Worm (Caenorhabditis elegans): Measurements from ENCODE around the gene maoc-1.

The maoc-1 gene

DNA sequence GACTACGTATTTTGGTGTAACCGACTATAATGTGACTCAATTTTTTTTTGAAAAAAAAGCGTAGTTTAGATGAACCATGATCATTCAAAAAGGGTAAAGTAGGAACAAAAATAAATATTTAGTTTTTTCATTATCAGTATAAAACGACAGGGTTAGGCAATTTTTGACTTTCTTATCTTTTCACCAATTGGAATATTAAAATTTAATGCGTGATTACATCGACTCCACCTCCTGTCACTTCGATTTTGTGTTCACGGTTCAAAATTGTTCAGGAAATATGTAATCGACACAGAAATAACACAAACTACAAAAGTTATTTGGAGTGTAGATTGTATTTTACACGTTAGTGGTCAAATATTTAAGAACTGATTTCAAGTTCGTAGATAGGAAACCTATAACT, 29.3 kb upstream of the maoc-1 start:
- TF ChIP-seq sem-2 (GFP tag; optimal IDR thresholded peaks at IDR 0.05) (no peak), ham-2 (GFP tag; optimal IDR thresholded peaks at IDR 0.05) (no peak), blmp-1 (tag; optimal IDR thresholded peaks at IDR 0.05) (no peak), cnd-1 (tag; optimal IDR thresholded peaks at IDR 0.05) (no peak), zip-8 (tag; optimal IDR thresholded peaks at IDR 0.05) (no peak), nhr-237 (tag; optimal IDR thresholded peaks at IDR 0.05) (no peak), flh-1 (GFP tag; optimal IDR thresholded peaks at IDR 0.05) (no peak), drap-1 (GFP tag; optimal IDR thresholded peaks at IDR 0.05) (no peak), mab-5 (tag; optimal IDR thresholded peaks at IDR 0.05) (no peak), ceh-43 (GFP tag; optimal IDR thresholded peaks at IDR 0.05) (no peak), lin-13 (tag; optimal IDR thresholded peaks at IDR 0.05) (no peak), M03D4.4 (tag; optimal IDR thresholded peaks at IDR 0.05) (no peak), lin-32 (GFP tag; optimal IDR thresholded peaks at IDR 0.05) (no peak), elt-3 (tag; optimal IDR thresholded peaks at IDR 0.05) (no peak), bed-3 (GFP tag; optimal IDR thresholded peaks at IDR 0.05) (no peak), pha-4 (tag; optimal IDR thresholded peaks at IDR 0.05) (no peak), tbx-8 (GFP tag; optimal IDR thresholded peaks at IDR 0.05) (no peak), lsy-2 (tag; optimal IDR thresholded peaks at IDR 0.05) (no peak), hlh-1 (tag; optimal IDR thresholded peaks at IDR 0.05) (no peak)

DNA sequence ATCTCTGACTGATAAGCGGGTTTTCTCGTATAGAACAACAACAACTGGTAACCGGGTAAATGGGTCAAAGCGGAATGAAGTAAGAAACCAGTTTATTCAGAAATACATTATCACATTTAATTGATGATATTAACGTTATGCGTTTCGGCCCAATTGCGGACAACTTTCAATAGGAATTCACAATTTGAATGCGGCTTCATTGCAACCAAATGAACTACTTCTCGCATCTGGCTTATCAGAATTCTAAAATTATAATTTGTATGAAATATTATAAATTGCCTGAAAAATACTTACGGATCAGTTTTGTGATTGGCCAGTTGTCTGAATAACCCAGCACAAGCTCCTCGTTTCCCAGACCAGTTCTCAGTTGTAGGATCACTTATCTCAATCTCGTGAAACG, 27.4 kb upstream of the maoc-1 start, which contains the start of gene col-36:
TSS of gene col-36 (minus strand) at position 101 of the 400 bp plus-strand sequence.
- no peak for TF ChIP-seq ham-2 (GFP tag; optimal IDR thresholded peaks at IDR 0.05)
- no peak for TF ChIP-seq ceh-83 (GFP tag; optimal IDR thresholded peaks at IDR 0.05)
- no peak for TF ChIP-seq mep-1 (tag; optimal IDR thresholded peaks at IDR 0.05)
- TF ChIP-seq ceh-39 (tag; optimal IDR thresholded peaks at IDR 0.05) = no peak
- TF ChIP-seq unc-62 (GFP tag; optimal IDR thresholded peaks at IDR 0.05) = no peak
- TF ChIP-seq cnd-1 (tag; optimal IDR thresholded peaks at IDR 0.05) = no peak
- TF ChIP-seq ceh-43 (GFP tag; optimal IDR thresholded peaks at IDR 0.05) = no peak

DNA sequence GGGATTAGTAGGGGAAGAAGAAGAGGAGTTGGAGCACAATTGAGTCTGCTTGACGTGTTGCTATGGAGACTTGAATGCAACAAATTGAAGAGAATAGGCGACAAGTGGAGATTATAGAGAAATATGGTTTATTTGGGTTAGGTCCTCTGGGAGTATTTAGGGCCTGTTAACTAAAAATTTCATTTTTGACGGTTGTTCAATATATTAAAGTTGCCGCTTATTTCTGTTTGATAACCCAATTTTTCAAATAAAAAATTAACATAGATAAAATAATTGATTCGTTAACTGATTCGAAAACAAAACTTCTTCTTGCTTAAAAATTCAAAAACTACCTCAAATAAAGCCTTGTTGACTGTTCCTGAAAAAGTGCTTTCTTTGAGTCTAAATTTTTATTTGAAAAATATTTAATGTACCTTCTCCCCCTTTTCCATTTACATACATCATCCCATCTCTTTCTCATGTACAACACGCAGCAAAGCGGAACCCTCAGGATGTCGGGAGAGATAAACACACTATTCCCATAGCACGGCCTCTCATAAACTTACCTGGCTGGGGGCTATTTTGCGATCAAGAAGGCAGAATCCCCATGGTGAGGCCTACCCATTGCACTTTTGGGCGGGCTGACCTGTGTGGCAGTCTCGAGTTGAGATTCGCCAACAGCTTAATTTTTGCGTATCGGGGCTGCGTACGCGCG, 24.6 kb upstream of the maoc-1 start, which contains the start of gene dyf-13:
TSS of gene dyf-13 (minus strand) at position 51 of the 694 bp plus-strand sequence.
- no peak for TF ChIP-seq zip-8 (tag; optimal IDR thresholded peaks at IDR 0.05)
- no peak for TF ChIP-seq unc-120 (tag; optimal IDR thresholded peaks at IDR 0.05; ENCODE audit: poor library complexity, severe bottlenecking)
- TF ChIP-seq M03D4.4 (tag; optimal IDR thresholded peaks at IDR 0.05) = no peak

DNA sequence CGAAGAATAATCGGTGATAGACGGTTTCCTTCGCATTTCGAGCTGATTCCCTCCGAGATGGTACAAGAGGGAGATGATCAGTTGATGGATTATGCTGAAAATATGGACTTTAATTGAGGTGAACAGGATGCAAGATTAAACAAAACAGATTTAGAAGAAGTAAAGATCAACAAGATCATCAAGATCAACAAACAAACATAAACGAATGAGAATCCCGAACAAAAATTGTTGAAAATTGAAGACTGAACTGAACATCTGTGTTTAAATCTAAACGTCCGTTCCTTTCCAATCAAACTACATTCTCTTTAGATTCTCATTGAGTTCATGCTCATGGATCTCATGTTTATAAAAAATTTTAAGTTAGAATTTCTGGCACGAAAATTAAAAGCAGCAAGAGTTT, 21.2 kb upstream of the maoc-1 start, which contains the start of gene glc-4:
TSS of gene glc-4 (minus strand) at position 101 of the 400 bp plus-strand sequence.
- no peak for TF ChIP-seq snpc-4 (tag; optimal IDR thresholded peaks at IDR 0.05)
- TF ChIP-seq mep-1 (tag; optimal IDR thresholded peaks at IDR 0.05) = no peak
- TF ChIP-seq sem-2 (GFP tag; optimal IDR thresholded peaks at IDR 0.05) = no peak
- TF ChIP-seq lin-13 (tag; optimal IDR thresholded peaks at IDR 0.05) = no peak
- no peak for TF ChIP-seq unc-62 (GFP tag; optimal IDR thresholded peaks at IDR 0.05)
- no peak for TF ChIP-seq nhr-237 (tag; optimal IDR thresholded peaks at IDR 0.05)

DNA sequence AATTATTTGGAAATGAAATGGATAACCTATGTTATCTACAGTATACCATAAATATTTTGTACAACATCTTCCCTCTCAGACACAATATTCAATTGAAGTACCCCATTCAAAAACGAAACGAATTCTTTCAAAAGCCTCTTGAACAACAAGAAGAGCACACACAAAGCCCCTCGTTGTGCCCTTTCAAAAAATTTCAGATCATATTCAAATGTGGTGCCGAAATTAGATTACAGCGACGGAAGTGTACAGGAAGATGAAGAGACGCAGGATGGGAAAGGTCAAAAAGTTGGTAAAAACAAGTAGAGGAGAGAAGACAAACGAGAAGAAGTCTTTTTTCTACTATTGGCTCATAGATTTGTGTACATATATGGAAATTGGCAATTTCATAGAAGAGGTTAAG, 20.0 kb upstream of the maoc-1 start:
- no peak for TF ChIP-seq drap-1 (GFP tag; optimal IDR thresholded peaks at IDR 0.05)
- TF ChIP-seq ces-1 (GFP tag; optimal IDR thresholded peaks at IDR 0.05) = peak; percentile 66
- TF ChIP-seq sptf-1 (tag; optimal IDR thresholded peaks at IDR 0.05) = no peak

DNA sequence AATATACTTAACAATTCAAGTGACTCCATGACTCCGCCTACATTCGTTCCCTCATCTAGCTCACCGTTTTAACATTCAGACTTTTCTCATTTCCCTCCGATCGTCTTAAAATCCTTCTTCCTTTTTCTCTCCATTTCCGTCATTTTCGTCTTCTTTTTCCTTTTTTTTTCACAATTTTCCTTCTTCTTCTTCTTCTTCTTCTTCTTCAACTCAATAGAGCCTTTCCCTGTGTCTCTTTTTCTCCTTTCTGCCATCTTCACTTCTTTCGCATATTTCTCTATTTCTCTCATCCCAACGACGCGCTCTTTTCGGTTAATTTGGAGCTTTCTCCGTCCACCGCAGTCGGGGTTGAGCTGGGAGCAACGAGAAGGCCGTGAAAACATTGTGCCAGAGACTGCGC, 13.4 kb upstream of the maoc-1 start:
- TF ChIP-seq unc-62 (GFP tag; optimal IDR thresholded peaks at IDR 0.05) (no peak), bed-3 (GFP tag; optimal IDR thresholded peaks at IDR 0.05) (no peak), mls-2 (tag; optimal IDR thresholded peaks at IDR 0.05) (peak; percentile 7), unc-120 (tag; optimal IDR thresholded peaks at IDR 0.05; ENCODE audit: poor library complexity, severe bottlenecking) (peak; percentile 87), unc-39 (tag; optimal IDR thresholded peaks at IDR 0.05) (no peak), elt-3 (tag; optimal IDR thresholded peaks at IDR 0.05) (no peak), ces-1 (GFP tag; optimal IDR thresholded peaks at IDR 0.05) (peak; percentile 86)

All from whole organism, mixed stage, embryonic.